Fruit fly (Drosophila melanogaster) whole organism, embryonic: ENCODE measurements around the gene CG8814.

Experiments used
- ATbp ChIP-seq: fragments of 200-800 bp; sonication (Bioruptor generic); optimal IDR thresholded peaks from 2 replicates; lab custom pipeline; 2017; ENCODE audit warnings: missing biosample characterization, mild to moderate bottlenecking, missing genetic modification characterization, missing genetic modification reagents
- Adf1 ChIP-seq: fragments of 200-800 bp; sonication (Bioruptor generic); IDR thresholded peaks from 2 replicates; pipeline ENCODE4 v1.3.6; 2022; ENCODE audit warnings: missing biosample characterization, missing genetic modification characterization
- Blimp-1 ChIP-seq: fragments of 200-800 bp; sonication (Bioruptor generic); optimal IDR thresholded peaks from 3 replicates; lab custom pipeline; 2018; ENCODE audit warnings: missing biosample characterization, missing genetic modification characterization, mild to moderate bottlenecking, moderate library complexity, missing genetic modification reagents
- CG10431 ChIP-seq: fragments of 200-800 bp; sonication (Bioruptor generic); optimal IDR thresholded peaks from 3 replicates; lab custom pipeline; 2018; ENCODE audit warnings: missing biosample characterization, mild to moderate bottlenecking, missing genetic modification characterization
- CG10543 ChIP-seq: fragments of 200-800 bp; sonication (Bioruptor generic); optimal IDR thresholded peaks from 3 replicates; lab custom pipeline; 2017; ENCODE audit warnings: missing biosample characterization, mild to moderate bottlenecking, missing genetic modification characterization, moderate library complexity
- CG11695 ChIP-seq: fragments of 200-800 bp; sonication (Bioruptor generic); IDR thresholded peaks from 3 replicates; pipeline ENCODE4 v1.3.6; 2022; ENCODE audit warnings: missing biosample characterization, missing genetic modification characterization
- CG1233 ChIP-seq: fragments of 200-800 bp; sonication (Bioruptor generic); optimal IDR thresholded peaks from 4 replicates; lab custom pipeline; 2018; ENCODE audit warnings: missing biosample characterization, mild to moderate bottlenecking, missing genetic modification characterization
- CG13296 ChIP-seq: fragments of 200-800 bp; sonication (Bioruptor generic); optimal IDR thresholded peaks from 3 replicates; lab custom pipeline; 2018; ENCODE audit warnings: missing biosample characterization, mild to moderate bottlenecking, missing genetic modification characterization
- CG13424 ChIP-seq: fragments of 200-800 bp; sonication (Bioruptor generic); optimal IDR thresholded peaks from 2 replicates; lab custom pipeline; 2019; ENCODE audit warnings: missing biosample characterization, mild to moderate bottlenecking, missing genetic modification characterization, moderate library complexity
- CG15011 ChIP-seq: fragments of 200-800 bp; sonication (Bioruptor generic); optimal IDR thresholded peaks from 3 replicates; lab custom pipeline; 2018; ENCODE audit warnings: missing biosample characterization, mild to moderate bottlenecking, missing genetic modification characterization
- CG15601 ChIP-seq: fragments of 200-800 bp; sonication (Bioruptor generic); optimal IDR thresholded peaks from 3 replicates; lab custom pipeline; 2019; ENCODE audit warnings: missing biosample characterization, mild to moderate bottlenecking, missing genetic modification characterization, moderate library complexity
- CG17568 ChIP-seq: fragments of 200-800 bp; sonication (Bioruptor generic); optimal IDR thresholded peaks from 2 replicates; lab custom pipeline; 2018; ENCODE audit warnings: missing biosample characterization, mild to moderate bottlenecking, missing genetic modification characterization, moderate library complexity
- CG30403 ChIP-seq: fragments of 200-800 bp; sonication (Bioruptor generic); optimal IDR thresholded peaks from 3 replicates; lab custom pipeline; 2016; ENCODE audit warnings: missing biosample characterization, missing genetic modification characterization
- CG43689 ChIP-seq: fragments of 200-800 bp; sonication (Bioruptor generic); IDR thresholded peaks from 2 replicates; pipeline ENCODE4 v1.3.6; 2022; ENCODE audit warnings: missing biosample characterization, missing genetic modification characterization
- CG4854 ChIP-seq: fragments of 200-800 bp; sonication (Bioruptor generic); optimal IDR thresholded peaks from 2 replicates; lab custom pipeline; 2016; ENCODE audit warnings: missing biosample characterization, missing genetic modification characterization, inconsistent platforms
- CG5180 ChIP-seq: fragments of 200-800 bp; sonication (Bioruptor generic); optimal IDR thresholded peaks from 3 replicates; lab custom pipeline; 2017; ENCODE audit warnings: missing biosample characterization, missing genetic modification characterization, mild to moderate bottlenecking, moderate library complexity, missing genetic modification reagents
- CG6813 ChIP-seq: fragments of 200-800 bp; sonication (Bioruptor generic); optimal IDR thresholded peaks from 2 replicates; lab custom pipeline; 2017; ENCODE audit warnings: missing biosample characterization, missing genetic modification characterization, mild to moderate bottlenecking, moderate library complexity, missing genetic modification reagents
- CG7745 ChIP-seq: fragments of 200-800 bp; sonication (Bioruptor generic); optimal IDR thresholded peaks from 2 replicates; lab custom pipeline; 2018; ENCODE audit warnings: missing biosample characterization, mild to moderate bottlenecking, missing genetic modification characterization, moderate library complexity
- CG7786 ChIP-seq: fragments of 200-800 bp; sonication (Bioruptor generic); optimal IDR thresholded peaks from 2 replicates; lab custom pipeline; 2016; ENCODE audit warnings: missing biosample characterization, missing genetic modification characterization
- CG8290 ChIP-seq, 3 experiments: fragments of 200-800 bp; sonication (Bioruptor generic); optimal IDR thresholded peaks; 2 replicates each; lab custom pipeline; 2016 to 2019; ENCODE audit warnings: missing biosample characterization in 3 of 3, missing genetic modification characterization in 3 of 3, mild to moderate bottlenecking in 2 of 3, moderate library complexity in 1 of 3
- CrebB ChIP-seq: fragments of 200-800 bp; sonication (Bioruptor generic); optimal IDR thresholded peaks from 3 replicates; lab custom pipeline; 2018; ENCODE audit warnings: missing biosample characterization, mild to moderate bottlenecking, missing genetic modification characterization
- D19A ChIP-seq: fragments of 200-800 bp; optimal IDR thresholded peaks from 3 replicates; lab custom pipeline; 2019; ENCODE audit warnings: missing biosample characterization, mild to moderate bottlenecking, missing genetic modification characterization, moderate library complexity
- HLHmδ ChIP-seq: fragments of 200-800 bp; sonication (Bioruptor generic); optimal IDR thresholded peaks from 2 replicates; lab custom pipeline; 2018; ENCODE audit warnings: missing biosample characterization, mild to moderate bottlenecking, missing genetic modification characterization, moderate library complexity
- Hmr ChIP-seq: fragments of 200-800 bp; sonication (Bioruptor generic); optimal IDR thresholded peaks from 3 replicates; lab custom pipeline; 2017; ENCODE audit warnings: mild to moderate bottlenecking, missing biosample characterization, missing genetic modification reagents, missing genetic modification characterization
- Hr3 ChIP-seq: fragments of 200-800 bp; sonication (Bioruptor generic); optimal IDR thresholded peaks from 3 replicates; lab custom pipeline; 2016; ENCODE audit warnings: missing biosample characterization, missing genetic modification characterization
- Pdp1 ChIP-seq, 2 experiments: fragments of 200-800 bp; sonication (Bioruptor generic); optimal IDR thresholded peaks; 3 replicates each; lab custom pipeline; 2016; ENCODE audit warnings: missing biosample characterization in 2 of 2, missing genetic modification characterization in 2 of 2, mild to moderate bottlenecking in 1 of 2, moderate library complexity in 1 of 2
- ato ChIP-seq: fragments of 200-800 bp; sonication (Bioruptor generic); IDR thresholded peaks from 2 replicates; pipeline ENCODE4 v1.3.6; 2022; ENCODE audit warnings: missing biosample characterization, missing genetic modification characterization; ENCODE audit not compliant: partially characterized antibody
- caup ChIP-seq: fragments of 200-800 bp; sonication (Bioruptor generic); optimal IDR thresholded peaks from 3 replicates; lab custom pipeline; 2017; ENCODE audit warnings: missing biosample characterization, mild to moderate bottlenecking, missing genetic modification characterization, moderate library complexity; ENCODE audit not compliant: severe bottlenecking
- chinmo ChIP-seq: fragments of 200-800 bp; sonication (Bioruptor generic); IDR thresholded peaks from 4 replicates; pipeline ENCODE4 v1.3.6; 2022; ENCODE audit warnings: missing biosample characterization, missing genetic modification characterization; ENCODE audit not compliant: partially characterized antibody
- eyg ChIP-seq: fragments of 200-800 bp; sonication (Bioruptor generic); optimal IDR thresholded peaks from 3 replicates; lab custom pipeline; 2016; ENCODE audit warnings: missing biosample characterization, missing genetic modification characterization
- gcm ChIP-seq: fragments of 200-800 bp; sonication (Bioruptor generic); optimal IDR thresholded peaks from 2 replicates; lab custom pipeline; 2019; ENCODE audit warnings: missing biosample characterization, mild to moderate bottlenecking, missing genetic modification characterization, moderate library complexity
- grn ChIP-seq: fragments of 200-800 bp; sonication (Bioruptor generic); optimal IDR thresholded peaks from 3 replicates; lab custom pipeline; 2017; ENCODE audit warnings: missing biosample characterization, missing genetic modification characterization
- lab ChIP-seq: fragments of 200-800 bp; sonication (Bioruptor generic); optimal IDR thresholded peaks from 3 replicates; lab custom pipeline; 2017; ENCODE audit warnings: missing biosample characterization, missing genetic modification characterization, mild to moderate bottlenecking, moderate library complexity, missing genetic modification reagents
- mirr ChIP-seq: fragments of 200-800 bp; sonication (Bioruptor generic); optimal IDR thresholded peaks from 3 replicates; lab custom pipeline; 2018; ENCODE audit warnings: missing biosample characterization, mild to moderate bottlenecking, missing genetic modification characterization
- peb ChIP-seq: fragments of 200-800 bp; sonication (Bioruptor generic); IDR thresholded peaks from 2 replicates; pipeline ENCODE4 v1.3.6; 2022; ENCODE audit warnings: missing biosample characterization, missing genetic modification characterization
- ranshi ChIP-seq: fragments of 200-800 bp; sonication (Bioruptor generic); IDR thresholded peaks from 2 replicates; pipeline ENCODE4 v1.3.6; 2022; ENCODE audit warnings: missing biosample characterization, missing genetic modification characterization
- scrt ChIP-seq: fragments of 200-800 bp; sonication (Bioruptor generic); optimal IDR thresholded peaks from 2 replicates; lab custom pipeline; 2018; ENCODE audit warnings: missing biosample characterization, mild to moderate bottlenecking, missing genetic modification characterization, moderate library complexity
- sens ChIP-seq: fragments of 200-800 bp; sonication (Bioruptor generic); peaks from one replicate; lab custom pipeline; 2016; ENCODE audit warnings: missing biosample characterization, missing genetic modification characterization
- sens-2 ChIP-seq: fragments of 200-800 bp; sonication (Bioruptor generic); IDR thresholded peaks from 2 replicates; pipeline ENCODE4 v1.3.6; 2022; ENCODE audit warnings: missing biosample characterization, missing genetic modification characterization
- seq ChIP-seq: fragments of 200-800 bp; sonication (Bioruptor generic); IDR thresholded peaks from 2 replicates; pipeline ENCODE4 v1.3.6; 2022; ENCODE audit warnings: missing biosample characterization, missing genetic modification characterization
- slp2 ChIP-seq: fragments of 200-800 bp; sonication (Bioruptor generic); optimal IDR thresholded peaks from 2 replicates; lab custom pipeline; 2016; ENCODE audit warnings: missing biosample characterization, missing genetic modification characterization
- so ChIP-seq: fragments of 200-800 bp; sonication (Bioruptor generic); IDR thresholded peaks from 3 replicates; pipeline ENCODE4 v1.3.6; 2022; ENCODE audit warnings: missing biosample characterization, missing genetic modification characterization
- sob ChIP-seq: fragments of 200-800 bp; sonication (Bioruptor generic); IDR thresholded peaks from 2 replicates; pipeline ENCODE4 v1.3.6; 2022; ENCODE audit warnings: missing biosample characterization, missing genetic modification characterization
- vnd ChIP-seq: fragments of 200-800 bp; sonication (Bioruptor generic); IDR thresholded peaks from 3 replicates; pipeline ENCODE4 v1.3.6; 2022; ENCODE audit warnings: missing biosample characterization, missing genetic modification characterization; ENCODE audit not compliant: partially characterized antibody
- wek ChIP-seq: fragments of 200-800 bp; sonication (Bioruptor generic); optimal IDR thresholded peaks from 3 replicates; lab custom pipeline; 2018; ENCODE audit warnings: missing biosample characterization, mild to moderate bottlenecking, missing genetic modification characterization, moderate library complexity
- z ChIP-seq: fragments of 200-800 bp; sonication (Bioruptor generic); IDR thresholded peaks from 3 replicates; pipeline ENCODE4 v1.3.6; 2022; ENCODE audit warnings: missing biosample characterization, missing genetic modification characterization
- zfh1 ChIP-seq: fragments of 200-800 bp; sonication (Bioruptor generic); IDR thresholded peaks from 3 replicates; pipeline ENCODE4 v1.3.6; 2022; ENCODE audit warnings: missing biosample characterization, missing genetic modification characterization

The CG8814 gene

DNA sequence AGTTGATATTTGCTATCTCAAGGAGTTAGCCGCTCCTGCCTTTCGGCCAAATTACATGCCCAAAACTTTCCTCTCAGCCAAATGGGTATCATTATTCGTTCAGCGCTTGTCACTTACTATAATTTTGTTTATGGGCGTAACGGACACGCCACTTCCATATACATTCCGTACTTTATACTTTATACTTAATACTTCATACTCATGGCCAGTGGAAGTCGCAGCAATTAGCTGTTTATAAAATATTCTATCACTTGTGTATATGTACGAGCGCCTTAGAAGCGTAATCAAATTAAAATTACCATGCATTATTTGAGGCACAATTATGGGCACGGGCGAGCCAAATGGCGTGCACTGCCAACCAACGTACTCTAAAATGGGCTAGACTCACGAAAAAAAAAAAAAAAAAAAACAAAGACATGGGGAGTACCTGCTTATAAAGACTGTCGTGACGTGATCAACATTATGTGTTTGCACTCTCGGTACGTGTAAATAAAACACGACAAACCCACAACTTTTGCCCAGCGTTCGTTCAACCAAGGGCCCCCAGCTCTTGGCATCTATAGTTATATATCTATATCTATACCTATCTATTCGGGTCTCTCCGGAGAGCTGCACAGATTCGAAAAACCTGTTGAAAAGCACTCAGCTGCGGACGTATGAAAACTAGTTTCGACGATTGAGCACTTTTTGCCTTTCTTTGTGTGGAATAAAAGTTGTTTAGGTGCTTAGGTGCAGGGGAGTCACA is 13.4 kb upstream of the CG8814 start:
- TF ChIP-seq Hr3 (GFP tag; lab: Kevin White, UChicago) (no peak), CG13296 (GFP tag; lab: Kevin White, UChicago) (peak; percentile 35), Pdp1 (GFP tag; optimal IDR thresholded peaks at IDR 0.05; lab: Kevin White, UChicago) (peak in 1 of 2 experiments; percentile 27), Adf1 (peak; percentile 18; the same call in 1 of the 2 replicates), slp2 (no peak), CG1233 (no peak), so (GFP tag; lab: Robert Waterston, UW) (0 out of 3 replicates have a peak, but pooled peaks have one; percentile 13), sens (GFP tag; lab: Kevin White, UChicago) (peak; percentile 71), chinmo (peak; percentile 91; the same call in 3 of the 4 replicates), CG5180 (peak; percentile 24), CG17568 (GFP tag; lab: Kevin White, UChicago) (peak; percentile 2), ato (GFP tag; lab: Robert Waterston, UW) (no peak), grn (GFP tag; lab: Kevin White, UChicago) (peak; percentile 32), CG7745 (tag; lab: Kevin White, UChicago) (peak; percentile 46), D19A (tag; lab: Kevin White, UChicago) (no peak), sob (GFP tag; lab: Robert Waterston, UW) (peak; percentile 57), wek (GFP tag; lab: Kevin White, UChicago) (peak; percentile 54), CG10431 (peak; percentile 50), eyg (no peak), Blimp-1 (GFP tag; lab: Kevin White, UChicago) (peak; percentile 7), CG15011 (no peak), lab (GFP tag; lab: Kevin White, UChicago) (peak; percentile 64), CG4854 (GFP tag; lab: Kevin White, UChicago) (no peak), caup (GFP tag; lab: Kevin White, UChicago) (peak; percentile 20), CG6813 (GFP tag; lab: Kevin White, UChicago) (peak; percentile 64), scrt (GFP tag; lab: Kevin White, UChicago) (peak; percentile 2), CG7786 (GFP tag; lab: Kevin White, UChicago) (no peak), gcm (GFP tag; lab: Kevin White, UChicago) (peak; percentile 29), HLHmδ (GFP tag; lab: Kevin White, UChicago) (peak; percentile 63), CG30403 (GFP tag; lab: Kevin White, UChicago) (no peak), seq (GFP tag; lab: Robert Waterston, UW) (peak; percentile 25; the same call in 1 of the 2 replicates), z (peak; percentile 94), CG15601 (tag; lab: Kevin White, UChicago) (peak; percentile 47), vnd (GFP tag; lab: Robert Waterston, UW) (no peak), CG13424 (tag; lab: Kevin White, UChicago) (no peak), peb (GFP tag; lab: Robert Waterston, UW) (no peak), zfh1 (GFP tag; lab: Robert Waterston, UW) (0 out of 3 replicates have a peak, but pooled peaks have one; percentile 15), mirr (GFP tag; lab: Kevin White, UChicago) (peak; percentile 52), CG43689 (GFP tag; lab: Robert Waterston, UW) (no peak), ATbp (GFP tag; lab: Kevin White, UChicago) (peak; percentile 37), ranshi (GFP tag; lab: Robert Waterston, UW) (no peak), sens-2 (GFP tag; lab: Robert Waterston, UW) (0 out of 2 replicates have a peak, but pooled peaks have one; percentile 4), CG8290 (GFP tag; optimal IDR thresholded peaks at IDR 0.05; lab: Kevin White, UChicago) (peak; percentile 49), CG8290 (tag; optimal IDR thresholded peaks at IDR 0.05; lab: Kevin White, UChicago) (peak; percentile 7 to 9), CG11695 (0 out of 3 replicates have a peak, but pooled peaks have one; percentile 12), Hmr (GFP tag; lab: Kevin White, UChicago) (peak; percentile 23), CrebB (tag; lab: Kevin White, UChicago) (peak; percentile 48), CG10543 (GFP tag; lab: Kevin White, UChicago) (peak; percentile 72)
